Fruit fly (Drosophila melanogaster) whole organism, embryonic: ENCODE results near the gene Pino.

Source experiments
- Adf1 ChIP-seq: fragments of 200-800 bp; sonication (Bioruptor generic); IDR thresholded peaks from 2 replicates; pipeline ENCODE4 v1.3.6; 2022; ENCODE audit warnings: missing biosample characterization, missing genetic modification characterization
- B-H2 ChIP-seq: fragments of 200-800 bp; sonication (Bioruptor generic); optimal IDR thresholded peaks from 2 replicates; lab custom pipeline; 2018; ENCODE audit warnings: missing biosample characterization, mild to moderate bottlenecking, missing genetic modification characterization
- BtbVII ChIP-seq: fragments of 200-800 bp; sonication (Bioruptor generic); optimal IDR thresholded peaks from 3 replicates; lab custom pipeline; 2017; ENCODE audit warnings: missing biosample characterization, mild to moderate bottlenecking, missing genetic modification characterization
- Bteb2 ChIP-seq: fragments of 200-800 bp; sonication (Bioruptor generic); optimal IDR thresholded peaks from 2 replicates; lab custom pipeline; 2016; ENCODE audit warnings: missing biosample characterization, missing genetic modification characterization
- CG10267 ChIP-seq: fragments of 200-800 bp; sonication (Bioruptor generic); optimal IDR thresholded peaks from 2 replicates; lab custom pipeline; 2018; ENCODE audit warnings: missing biosample characterization, mild to moderate bottlenecking, missing genetic modification characterization, moderate library complexity
- CG10431 ChIP-seq: fragments of 200-800 bp; sonication (Bioruptor generic); optimal IDR thresholded peaks from 3 replicates; lab custom pipeline; 2018; ENCODE audit warnings: missing biosample characterization, mild to moderate bottlenecking, missing genetic modification characterization
- CG10654 ChIP-seq: fragments of 200-800 bp; sonication (Bioruptor generic); optimal IDR thresholded peaks from 2 replicates; lab custom pipeline; 2016; ENCODE audit warnings: missing biosample characterization, missing genetic modification characterization
- CG11456 ChIP-seq: fragments of 200-800 bp; sonication (Bioruptor generic); IDR thresholded peaks from 3 replicates; pipeline ENCODE4 v1.3.6; 2022; ENCODE audit warnings: missing biosample characterization, missing genetic modification characterization
- CG11504 ChIP-seq: fragments of 200-800 bp; sonication (Bioruptor generic); optimal IDR thresholded peaks from 3 replicates; lab custom pipeline; 2019; ENCODE audit warnings: missing biosample characterization, mild to moderate bottlenecking, missing genetic modification characterization, moderate library complexity
- CG11560 ChIP-seq: fragments of 200-800 bp; sonication (Bioruptor generic); IDR thresholded peaks from 3 replicates; pipeline ENCODE4 v1.3.6; 2022; ENCODE audit warnings: missing biosample characterization, missing genetic modification characterization
- CG13624 ChIP-seq: fragments of 200-800 bp; sonication (Bioruptor generic); optimal IDR thresholded peaks from 2 replicates; lab custom pipeline; 2016; ENCODE audit warnings: missing biosample characterization, missing genetic modification characterization
- CG15269 ChIP-seq: fragments of 200-800 bp; sonication (Bioruptor generic); optimal IDR thresholded peaks from 2 replicates; lab custom pipeline; 2018; ENCODE audit warnings: missing biosample characterization, mild to moderate bottlenecking, missing genetic modification characterization, moderate library complexity
- CG17361 ChIP-seq: fragments of 200-800 bp; sonication (Bioruptor generic); IDR thresholded peaks from 3 replicates; pipeline ENCODE4 v1.3.6; 2022; ENCODE audit warnings: missing biosample characterization, missing genetic modification characterization
- CG2199 ChIP-seq: fragments of 200-800 bp; sonication (Bioruptor generic); IDR thresholded peaks from 3 replicates; pipeline ENCODE4 v1.3.6; 2022; ENCODE audit warnings: missing biosample characterization, missing genetic modification characterization
- CG31365 ChIP-seq: fragments of 200-800 bp; sonication (Bioruptor generic); optimal IDR thresholded peaks from 2 replicates; lab custom pipeline; 2018; ENCODE audit warnings: missing biosample characterization, mild to moderate bottlenecking, missing genetic modification characterization
- CG33213 ChIP-seq: fragments of 200-800 bp; sonication (Bioruptor generic); optimal IDR thresholded peaks from 3 replicates; lab custom pipeline; 2016; ENCODE audit warnings: missing biosample characterization, missing genetic modification characterization
- CG34422 ChIP-seq: fragments of 200-800 bp; sonication (Bioruptor generic); IDR thresholded peaks from 3 replicates; pipeline ENCODE4 v1.3.6; 2022; ENCODE audit warnings: missing biosample characterization, missing genetic modification characterization
- CG4328 ChIP-seq: fragments of 200-800 bp; sonication (Bioruptor generic); optimal IDR thresholded peaks from 3 replicates; lab custom pipeline; 2017; ENCODE audit warnings: missing biosample characterization, missing genetic modification reagents, missing genetic modification characterization
- CG4404 ChIP-seq: fragments of 200-800 bp; sonication (Bioruptor generic); IDR thresholded peaks from 2 replicates; pipeline ENCODE4 v1.3.6; 2022; ENCODE audit warnings: missing biosample characterization, missing genetic modification characterization
- CG4854 ChIP-seq: fragments of 200-800 bp; sonication (Bioruptor generic); optimal IDR thresholded peaks from 2 replicates; lab custom pipeline; 2016; ENCODE audit warnings: missing biosample characterization, missing genetic modification characterization, inconsistent platforms
- CG5245 ChIP-seq: fragments of 200-800 bp; sonication (Bioruptor generic); optimal IDR thresholded peaks from 3 replicates; lab custom pipeline; 2016; ENCODE audit warnings: missing biosample characterization, missing genetic modification characterization
- CG6791 ChIP-seq: fragments of 200-800 bp; sonication (Bioruptor generic); IDR thresholded peaks from 3 replicates; pipeline ENCODE4 v1.3.6; 2022; ENCODE audit warnings: missing biosample characterization, missing genetic modification characterization; ENCODE audit not compliant: partially characterized antibody
- CG7271 ChIP-seq: fragments of 200-800 bp; sonication (Bioruptor generic); optimal IDR thresholded peaks from 2 replicates; lab custom pipeline; 2018; ENCODE audit warnings: missing biosample characterization, mild to moderate bottlenecking, missing genetic modification characterization, moderate library complexity
- CG7357 ChIP-seq: fragments of 200-800 bp; sonication (Bioruptor generic); IDR thresholded peaks from 3 replicates; pipeline ENCODE4 v1.3.6; 2022; ENCODE audit warnings: missing biosample characterization, missing genetic modification characterization
- CG7963 ChIP-seq: fragments of 200-800 bp; sonication (Bioruptor generic); IDR thresholded peaks from 3 replicates; pipeline ENCODE4 v1.3.6; 2022; ENCODE audit warnings: missing biosample characterization, missing genetic modification characterization; ENCODE audit not compliant: partially characterized antibody
- CTCF ChIP-seq: fragments of 200-800 bp; sonication (Bioruptor generic); optimal IDR thresholded peaks from 2 replicates; lab custom pipeline; 2017; ENCODE audit warnings: missing biosample characterization, mild to moderate bottlenecking, missing genetic modification characterization, moderate library complexity
- D19A ChIP-seq: fragments of 200-800 bp; optimal IDR thresholded peaks from 3 replicates; lab custom pipeline; 2019; ENCODE audit warnings: missing biosample characterization, mild to moderate bottlenecking, missing genetic modification characterization, moderate library complexity
- Dip2 ChIP-seq: fragments of 200-800 bp; sonication (Bioruptor generic); IDR thresholded peaks from 2 replicates; pipeline ENCODE4 v1.3.6; 2022; ENCODE audit warnings: missing biosample characterization, missing genetic modification characterization
- ERR ChIP-seq: fragments of 200-800 bp; sonication (Bioruptor generic); optimal IDR thresholded peaks from 2 replicates; lab custom pipeline; 2016; ENCODE audit warnings: missing biosample characterization, missing genetic modification characterization
- H15 ChIP-seq: fragments of 200-800 bp; sonication (Bioruptor generic); IDR thresholded peaks from 3 replicates; pipeline ENCODE4 v1.3.6; 2022; ENCODE audit warnings: missing biosample characterization, missing genetic modification characterization
- MESR4 ChIP-seq: fragments of 200-800 bp; sonication (Bioruptor generic); optimal IDR thresholded peaks from 2 replicates; lab custom pipeline; 2018; ENCODE audit warnings: missing biosample characterization, mild to moderate bottlenecking, missing genetic modification characterization, moderate library complexity
- NC2α ChIP-seq: fragments of 200-800 bp; sonication (Bioruptor generic); optimal IDR thresholded peaks from 2 replicates; lab custom pipeline; 2016; ENCODE audit warnings: missing biosample characterization, missing genetic modification characterization
- Ptx1 ChIP-seq: fragments of 200-800 bp; sonication (Bioruptor generic); IDR thresholded peaks from 2 replicates; pipeline ENCODE4 v1.3.6; 2022; ENCODE audit warnings: missing biosample characterization, missing genetic modification characterization
- Rx ChIP-seq: fragments of 200-800 bp; sonication (Bioruptor generic); IDR thresholded peaks from 2 replicates; pipeline ENCODE4 v1.3.6; 2022; ENCODE audit warnings: missing biosample characterization, missing genetic modification characterization
- Scr ChIP-seq: fragments of 200-800 bp; sonication (Bioruptor generic); IDR thresholded peaks from 2 replicates; pipeline ENCODE4 v1.3.6; 2022; ENCODE audit warnings: missing biosample characterization, missing genetic modification characterization; ENCODE audit not compliant: partially characterized antibody
- Tbp ChIP-seq: fragments of >200 bp; optimal IDR thresholded peaks from 2 replicates; lab custom pipeline; 2018; ENCODE audit warnings: missing biosample characterization, missing genetic modification characterization
- bowl ChIP-seq: fragments of 200-800 bp; sonication (Bioruptor generic); IDR thresholded peaks from 2 replicates; pipeline ENCODE4 v1.3.6; 2022; ENCODE audit warnings: missing biosample characterization, missing genetic modification characterization
- chm ChIP-seq: fragments of 200-800 bp; sonication (Bioruptor generic); IDR thresholded peaks from 2 replicates; pipeline ENCODE4 v1.3.6; 2022; ENCODE audit warnings: missing biosample characterization, missing genetic modification characterization
- crol ChIP-seq: fragments of 200-800 bp; sonication (Bioruptor generic); IDR thresholded peaks from 2 replicates; pipeline ENCODE4 v1.3.6; 2022; ENCODE audit warnings: missing biosample characterization, missing genetic modification characterization
- da ChIP-seq: fragments of 200-800 bp; sonication (Bioruptor generic); optimal IDR thresholded peaks from 2 replicates; lab custom pipeline; 2016; ENCODE audit warnings: missing biosample characterization, missing genetic modification characterization
- dan ChIP-seq: fragments of 200-800 bp; sonication (Bioruptor generic); IDR thresholded peaks from 2 replicates; pipeline ENCODE4 v1.3.6; 2022; ENCODE audit warnings: missing biosample characterization, missing genetic modification characterization
- dati ChIP-seq: fragments of 200-800 bp; sonication (Bioruptor generic); IDR thresholded peaks from 2 replicates; pipeline ENCODE4 v1.3.6; 2022; ENCODE audit warnings: missing biosample characterization, missing genetic modification characterization
- en ChIP-seq: fragments of 200-800 bp; sonication (Bioruptor generic); optimal IDR thresholded peaks from 2 replicates; lab custom pipeline; 2016; ENCODE audit warnings: missing biosample characterization, missing genetic modification characterization
- fru ChIP-seq: fragments of >200 bp; optimal IDR thresholded peaks from 2 replicates; lab custom pipeline; 2017
- gcm ChIP-seq: fragments of 200-800 bp; sonication (Bioruptor generic); optimal IDR thresholded peaks from 2 replicates; lab custom pipeline; 2019; ENCODE audit warnings: missing biosample characterization, mild to moderate bottlenecking, missing genetic modification characterization, moderate library complexity
- gsb ChIP-seq: fragments of 200-800 bp; sonication (Bioruptor generic); IDR thresholded peaks from 2 replicates; pipeline ENCODE4 v1.3.6; 2022; ENCODE audit warnings: missing biosample characterization, missing genetic modification characterization
- hth ChIP-seq: fragments of >200 bp; optimal IDR thresholded peaks from 2 replicates; lab custom pipeline; 2017; ENCODE audit warnings: inconsistent platforms
- jing ChIP-seq: fragments of 200-800 bp; sonication (Bioruptor generic); optimal IDR thresholded peaks from 2 replicates; lab custom pipeline; 2018; ENCODE audit warnings: missing biosample characterization, mild to moderate bottlenecking, missing genetic modification characterization
- luna ChIP-seq: fragments of 200-800 bp; sonication (Bioruptor generic); optimal IDR thresholded peaks from 2 replicates; lab custom pipeline; 2016; ENCODE audit warnings: missing biosample characterization, missing genetic modification characterization
- mam ChIP-seq: fragments of 200-800 bp; sonication (Bioruptor generic); optimal IDR thresholded peaks from 3 replicates; lab custom pipeline; 2016; ENCODE audit warnings: missing biosample characterization, missing genetic modification characterization
- nerfin-1 ChIP-seq: fragments of 200-800 bp; sonication (Bioruptor generic); optimal IDR thresholded peaks from 3 replicates; lab custom pipeline; 2019; ENCODE audit warnings: missing biosample characterization, mild to moderate bottlenecking, missing genetic modification characterization, moderate library complexity
- psq ChIP-seq: fragments of 200-800 bp; sonication (Bioruptor generic); optimal IDR thresholded peaks from 2 replicates; lab custom pipeline; 2017; ENCODE audit warnings: missing biosample characterization, missing genetic modification characterization

Pino gene

DNA sequence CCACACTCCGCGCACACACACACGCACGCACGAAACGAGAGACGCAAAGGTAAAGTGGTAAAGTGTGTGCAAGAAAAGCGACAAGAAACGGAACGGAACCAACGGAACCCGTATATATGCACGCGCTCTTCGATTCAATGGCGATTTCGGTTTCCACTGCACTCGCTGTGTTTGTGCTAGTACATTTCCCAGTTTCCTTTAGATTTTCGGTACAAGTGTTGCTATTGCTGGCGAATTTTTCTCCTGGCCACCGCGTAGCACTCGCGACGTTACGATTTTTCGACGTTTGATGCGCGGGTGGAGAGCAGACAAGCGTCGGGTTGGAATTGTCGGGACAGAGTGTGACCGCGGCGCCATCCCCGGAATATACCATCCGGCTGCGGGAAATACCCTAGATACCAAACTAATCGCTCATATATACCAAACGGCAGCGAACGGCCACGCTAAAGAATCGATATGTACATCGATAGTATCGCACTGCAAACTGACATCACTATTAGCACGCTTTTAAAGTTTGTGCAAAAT lies 51.2 kb downstream of the Pino start, which contains the start of the genes S and ast (continued):
- TF ChIP-seq Ptx1 (GFP tag; lab: Robert Waterston, UW), result 0 out of 2 replicates have a peak, but pooled peaks have one; percentile 17
- TF ChIP-seq dati (GFP tag; lab: Robert Waterston, UW), result no peak
- TF ChIP-seq CG31365, result peak; percentile 34
- no peak for TF ChIP-seq CG15269 (tag; lab: Kevin White, UChicago)
- peak; percentile 92 for TF ChIP-seq CG7963 (GFP tag; lab: Robert Waterston, UW)
- peak; percentile 62 for TF ChIP-seq Adf1 (GFP tag; lab: Robert Waterston, UW)
- TF ChIP-seq CG7357 (GFP tag; lab: Robert Waterston, UW), result no peak
- TF ChIP-seq NC2α (GFP tag; lab: Kevin White, UChicago), result no peak
- TF ChIP-seq hth (lab: Kevin White, UChicago), result no peak
- TF ChIP-seq CG11560 (tag; lab: Robert Waterston, UW), result peak; percentile 51; the same call in 2 of the 3 replicates
- no peak for TF ChIP-seq da
- no peak for TF ChIP-seq CG5245 (GFP tag; lab: Kevin White, UChicago)
- TF ChIP-seq CG4854, result no peak
- 0 out of 3 replicates have a peak, but pooled peaks have one; percentile 42 for TF ChIP-seq CG2199 (GFP tag; lab: Robert Waterston, UW)
- TF ChIP-seq CG11456 (GFP tag; lab: Robert Waterston, UW), result no peak
- TF ChIP-seq jing (GFP tag; lab: Kevin White, UChicago), result no peak
- no peak for TF ChIP-seq crol (GFP tag; lab: Robert Waterston, UW)
- TF ChIP-seq MESR4 (GFP tag; lab: Kevin White, UChicago), result peak; percentile 88
- no peak for TF ChIP-seq en (GFP tag; lab: Kevin White, UChicago)
- no peak for TF ChIP-seq H15 (GFP tag; lab: Robert Waterston, UW)
- TF ChIP-seq Tbp (GFP tag; lab: Kevin White, UChicago), result no peak
- TF ChIP-seq CTCF, result no peak
- TF ChIP-seq ERR, result peak; percentile 51
- peak; percentile 59 for TF ChIP-seq CG33213 (GFP tag; lab: Kevin White, UChicago)
- TF ChIP-seq luna, result no peak
- TF ChIP-seq CG10654 (GFP tag; lab: Kevin White, UChicago), result no peak
- peak; percentile 66; the same call in 1 of the 3 replicates for TF ChIP-seq CG34422 (GFP tag; lab: Robert Waterston, UW)
- no peak for TF ChIP-seq CG4328 (GFP tag; lab: Kevin White, UChicago)
- TF ChIP-seq CG7271 (tag; lab: Kevin White, UChicago), result no peak
- TF ChIP-seq B-H2, result no peak
- no peak for TF ChIP-seq fru
- no peak for TF ChIP-seq CG11504 (tag; lab: Kevin White, UChicago)
- no peak for TF ChIP-seq Rx (GFP tag; lab: Robert Waterston, UW)
- TF ChIP-seq Dip2 (GFP tag; lab: Robert Waterston, UW), result no peak
- peak; percentile 33 for TF ChIP-seq BtbVII (GFP tag; lab: Kevin White, UChicago)
- TF ChIP-seq gsb (GFP tag; lab: Robert Waterston, UW), result no peak
- TF ChIP-seq CG13624 (GFP tag; lab: Kevin White, UChicago), result peak; percentile 32
- no peak for TF ChIP-seq dan (GFP tag; lab: Robert Waterston, UW)
- TF ChIP-seq CG10431, result no peak
- no peak for TF ChIP-seq Bteb2 (GFP tag; lab: Kevin White, UChicago)
- TF ChIP-seq CG4404 (GFP tag; lab: Robert Waterston, UW), result no peak
- TF ChIP-seq psq, result peak; percentile 32
- peak; percentile 76 for TF ChIP-seq gcm
- peak; percentile 36 for TF ChIP-seq nerfin-1 (tag; lab: Kevin White, UChicago)
- TF ChIP-seq bowl (GFP tag; lab: Robert Waterston, UW), result no peak
- TF ChIP-seq CG10267, result peak; percentile 50
- TF ChIP-seq CG17361 (GFP tag; lab: Robert Waterston, UW), result peak; percentile 29; the same call in 2 of the 3 replicates
- peak; percentile 78 for TF ChIP-seq chm (GFP tag; lab: Robert Waterston, UW)
- TF ChIP-seq Scr (GFP tag; lab: Robert Waterston, UW), result peak; percentile 97
- peak; percentile 98 for TF ChIP-seq CG6791 (GFP tag; lab: Robert Waterston, UW)
- peak; percentile 44 for TF ChIP-seq mam (GFP tag; lab: Kevin White, UChicago)
- TF ChIP-seq D19A (tag; lab: Kevin White, UChicago), result peak; percentile 33
